Worm (Caenorhabditis elegans) whole organism, mixed stage, embryonic: ENCODE data around the gene F22B8.3.

Source experiments
- M03D4.4 ChIP-seq: sonication (generic microtip); optimal IDR thresholded peaks from 2 replicates; lab custom pipeline; 2017; ENCODE audit warnings: mild to moderate bottlenecking, missing genetic modification characterization, missing compliant biosample characterization
- bed-3 ChIP-seq: fragments of 200-800 bp; sonication (Bioruptor generic); optimal IDR thresholded peaks from 3 replicates; lab custom pipeline; 2018; ENCODE audit warnings: mild to moderate bottlenecking, missing genetic modification characterization, moderate library complexity, missing compliant biosample characterization
- ceh-39 ChIP-seq: fragments of 150-350 bp; optimal IDR thresholded peaks from 2 replicates; lab custom pipeline; 2014; ENCODE audit warnings: missing biosample characterization, missing genetic modification characterization
- ceh-43 ChIP-seq: fragments of 200-800 bp; sonication (Bioruptor generic); optimal IDR thresholded peaks from 2 replicates; lab custom pipeline; 2018; ENCODE audit warnings: mild to moderate bottlenecking, missing genetic modification characterization, moderate library complexity, missing compliant biosample characterization
- ceh-83 ChIP-seq: fragments of 200-800 bp; sonication (Bioruptor generic); optimal IDR thresholded peaks from 2 replicates; lab custom pipeline; 2018; ENCODE audit warnings: mild to moderate bottlenecking, missing genetic modification characterization, missing compliant biosample characterization
- cnd-1 ChIP-seq: fragments of 200-800 bp; sonication (Bioruptor generic); optimal IDR thresholded peaks from 2 replicates; lab custom pipeline; 2018; ENCODE audit warnings: mild to moderate bottlenecking, missing genetic modification characterization, missing compliant biosample characterization
- drap-1 ChIP-seq: fragments of 200-800 bp; sonication (Bioruptor generic); optimal IDR thresholded peaks from 3 replicates; lab custom pipeline; 2018; ENCODE audit warnings: mild to moderate bottlenecking, missing genetic modification characterization, missing compliant biosample characterization
- elt-1 ChIP-seq: sonication (generic microtip); optimal IDR thresholded peaks from 2 replicates; lab custom pipeline; 2017; ENCODE audit warnings: missing genetic modification characterization, mild to moderate bottlenecking, missing compliant biosample characterization, antibody characterized with exemption, moderate library complexity, borderline replicate concordance; ENCODE audit not compliant: insufficient read depth
- elt-3 ChIP-seq: fragments of 150-350 bp; optimal IDR thresholded peaks from 2 replicates; lab custom pipeline; 2014; ENCODE audit warnings: missing biosample characterization, missing genetic modification characterization
- flh-1 ChIP-seq: fragments of 200-800 bp; sonication (Bioruptor generic); optimal IDR thresholded peaks from 2 replicates; lab custom pipeline; 2018; ENCODE audit warnings: mild to moderate bottlenecking, missing genetic modification characterization, moderate library complexity, missing compliant biosample characterization
- hlh-1 ChIP-seq: fragments of 150-350 bp; optimal IDR thresholded peaks from 2 replicates; lab custom pipeline; 2014; ENCODE audit warnings: missing biosample characterization, missing genetic modification reagents, missing genetic modification characterization
- lin-13 ChIP-seq: fragments of 150-350 bp; optimal IDR thresholded peaks from 2 replicates; lab custom pipeline; 2014; ENCODE audit warnings: missing biosample characterization, missing genetic modification characterization
- lin-32 ChIP-seq: fragments of 200-800 bp; sonication (Bioruptor generic); optimal IDR thresholded peaks from 2 replicates; lab custom pipeline; 2018; ENCODE audit warnings: mild to moderate bottlenecking, missing genetic modification characterization, missing compliant biosample characterization
- lsy-2 ChIP-seq: fragments of 150-350 bp; optimal IDR thresholded peaks from 2 replicates; lab custom pipeline; 2014; ENCODE audit warnings: missing biosample characterization, missing genetic modification characterization
- mab-5 ChIP-seq: fragments of 150-350 bp; optimal IDR thresholded peaks from 2 replicates; lab custom pipeline; 2014; ENCODE audit warnings: missing biosample characterization, missing genetic modification characterization
- mep-1 ChIP-seq: fragments of 150-350 bp; optimal IDR thresholded peaks from 2 replicates; lab custom pipeline; 2017; ENCODE audit warnings: missing biosample characterization, missing genetic modification reagents, missing genetic modification characterization, inconsistent platforms
- mls-2 ChIP-seq: sonication (generic microtip); optimal IDR thresholded peaks from 2 replicates; lab custom pipeline; 2016; ENCODE audit warnings: mild to moderate bottlenecking, missing genetic modification characterization, moderate library complexity, missing compliant biosample characterization
- nhr-12 ChIP-seq: fragments of 150-350 bp; optimal IDR thresholded peaks from 2 replicates; lab custom pipeline; 2014; ENCODE audit warnings: missing biosample characterization, missing genetic modification characterization
- nhr-2 ChIP-seq: fragments of 150-350 bp; optimal IDR thresholded peaks from 2 replicates; lab custom pipeline; 2014; ENCODE audit warnings: missing biosample characterization, missing genetic modification characterization
- nhr-237 ChIP-seq: fragments of 150-350 bp; optimal IDR thresholded peaks from 2 replicates; lab custom pipeline; 2014; ENCODE audit warnings: missing biosample characterization, missing genetic modification characterization
- nhr-28 ChIP-seq: fragments of 150-350 bp; optimal IDR thresholded peaks from 2 replicates; lab custom pipeline; 2014; ENCODE audit warnings: missing biosample characterization, missing genetic modification characterization
- nhr-76 ChIP-seq: sonication (generic microtip); optimal IDR thresholded peaks from 2 replicates; lab custom pipeline; 2017; ENCODE audit warnings: missing biosample characterization, missing genetic modification characterization
- pha-4 ChIP-seq: fragments of 150-350 bp; optimal IDR thresholded peaks from 2 replicates; lab custom pipeline; 2018; ENCODE audit warnings: missing biosample characterization, missing genetic modification reagents, missing genetic modification characterization
- sem-2 ChIP-seq: fragments of 200-800 bp; sonication (Bioruptor generic); optimal IDR thresholded peaks from 2 replicates; lab custom pipeline; 2018; ENCODE audit warnings: mild to moderate bottlenecking, missing genetic modification characterization, missing compliant biosample characterization
- snpc-4 ChIP-seq: fragments of 150-350 bp; optimal IDR thresholded peaks from 2 replicates; lab custom pipeline; 2014; ENCODE audit warnings: missing biosample characterization, missing genetic modification characterization
- sptf-1 ChIP-seq: sonication (generic microtip); optimal IDR thresholded peaks from 2 replicates; lab custom pipeline; 2017; ENCODE audit warnings: mild to moderate bottlenecking, missing genetic modification characterization, moderate library complexity, missing compliant biosample characterization
- tbx-8 ChIP-seq: fragments of 200-800 bp; sonication (Bioruptor generic); optimal IDR thresholded peaks from 2 replicates; lab custom pipeline; 2018; ENCODE audit warnings: mild to moderate bottlenecking, missing genetic modification characterization, moderate library complexity, missing compliant biosample characterization
- unc-120 ChIP-seq: sonication (generic microtip); optimal IDR thresholded peaks from 2 replicates; lab custom pipeline; 2017; ENCODE audit warnings: missing genetic modification characterization, missing compliant biosample characterization; ENCODE audit not compliant: poor library complexity, severe bottlenecking
- unc-39 ChIP-seq: fragments of 150-350 bp; optimal IDR thresholded peaks from 2 replicates; lab custom pipeline; 2014; ENCODE audit warnings: missing biosample characterization, missing genetic modification characterization
- unc-62 ChIP-seq: fragments of 150-350 bp; optimal IDR thresholded peaks from 2 replicates; lab custom pipeline; 2014; ENCODE audit warnings: missing biosample characterization, missing genetic modification reagents, missing genetic modification characterization
- zip-8 ChIP-seq: fragments of 150-350 bp; optimal IDR thresholded peaks from 2 replicates; lab custom pipeline; 2014; ENCODE audit warnings: missing biosample characterization, missing genetic modification characterization
- ztf-11 ChIP-seq: fragments of 150-350 bp; optimal IDR thresholded peaks from 2 replicates; lab custom pipeline; 2014; ENCODE audit warnings: missing biosample characterization, missing genetic modification characterization

Gene F22B8.3

DNA sequence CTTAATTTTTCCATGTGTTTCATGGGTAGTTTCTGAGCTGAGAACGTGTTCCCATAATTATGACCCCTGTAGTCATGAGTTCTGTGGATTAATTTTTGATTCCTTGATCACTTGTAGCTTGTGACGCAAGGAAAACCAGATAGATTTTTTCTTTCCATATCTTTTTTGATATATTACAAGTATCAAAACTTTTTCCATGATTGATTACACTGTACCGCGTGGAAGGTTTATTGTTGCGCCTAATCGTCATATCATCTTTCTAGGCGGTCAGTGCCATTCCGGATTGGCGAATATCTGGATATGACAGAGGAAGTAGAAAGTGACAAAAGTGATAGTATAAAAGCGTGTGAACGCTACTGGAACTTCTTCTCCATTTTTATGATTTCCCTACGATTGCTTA, 44.2 kb upstream of the F22B8.3 start, which contains the start of gene ZK285.2:
TSS of gene ZK285.2 (plus strand) at position 301 of the 400 bp plus-strand sequence.
- TF ChIP-seq tbx-8 (no peak), M03D4.4 (tag; lab: Kevin White, UChicago) (no peak), mep-1 (no peak), hlh-1 (tag; lab: Kevin White, UChicago) (no peak), bed-3 (GFP tag; lab: Kevin White, UChicago) (no peak), nhr-76 (tag; lab: Kevin White, UChicago) (no peak), zip-8 (no peak), cnd-1 (no peak)

DNA sequence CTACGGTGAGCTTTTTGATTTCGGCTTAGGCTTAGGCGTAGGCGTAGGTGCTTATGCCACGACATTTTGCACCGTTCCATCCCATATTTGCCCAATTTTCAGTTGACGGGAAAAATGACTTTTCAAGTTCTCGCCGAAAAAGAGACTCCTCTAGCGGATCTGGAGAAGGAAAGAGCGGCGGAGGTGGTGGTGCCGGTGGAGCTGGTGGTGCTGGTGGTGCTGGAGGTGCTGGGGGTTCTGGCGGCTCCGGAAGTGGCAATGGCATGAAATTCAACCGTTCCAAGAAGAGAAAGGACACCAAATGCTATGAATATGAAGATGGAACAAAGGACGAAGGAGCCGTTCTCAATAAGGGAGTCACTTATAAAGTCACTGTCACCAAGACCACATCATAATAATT, 43.7 kb upstream of the F22B8.3 start:
- TF ChIP-seq hlh-1 (tag; lab: Kevin White, UChicago): no peak
- no peak for TF ChIP-seq nhr-28 (tag; lab: Kevin White, UChicago)
- TF ChIP-seq cnd-1: no peak
- no peak for TF ChIP-seq nhr-12 (tag; lab: Kevin White, UChicago)
- TF ChIP-seq unc-39: no peak
- no peak for TF ChIP-seq snpc-4 (tag; lab: Kevin White, UChicago)
- no peak for TF ChIP-seq sptf-1 (tag; lab: Kevin White, UChicago)
- TF ChIP-seq M03D4.4 (tag; lab: Kevin White, UChicago): no peak
- no peak for TF ChIP-seq unc-120 (tag; lab: Kevin White, UChicago)
- TF ChIP-seq nhr-76 (tag; lab: Kevin White, UChicago): no peak
- no peak for TF ChIP-seq lin-13 (tag; lab: Kevin White, UChicago)
- no peak for TF ChIP-seq drap-1
- no peak for TF ChIP-seq sem-2 (GFP tag; lab: Kevin White, UChicago)
- no peak for TF ChIP-seq nhr-237 (tag; lab: Kevin White, UChicago)
- no peak for TF ChIP-seq lsy-2 (tag; lab: Kevin White, UChicago)
- TF ChIP-seq tbx-8: no peak

DNA sequence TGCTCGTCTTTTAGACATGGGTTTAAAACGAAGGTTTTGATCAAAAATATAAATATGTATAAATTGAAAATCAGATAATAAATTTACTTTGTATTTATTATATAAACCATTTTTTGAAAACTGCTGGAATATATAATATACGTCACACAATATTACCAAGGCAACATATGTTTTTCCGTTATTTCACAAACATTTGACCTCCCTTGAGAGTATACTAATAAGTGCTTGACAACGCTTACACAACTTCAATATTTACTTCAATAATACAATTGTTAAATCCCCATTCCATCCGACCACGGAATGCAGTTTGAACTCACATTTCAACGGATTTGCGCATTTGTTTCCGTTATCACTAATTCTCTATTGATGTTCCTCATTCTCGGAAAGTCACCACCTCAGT, 43.3 kb upstream of the F22B8.3 start, which contains the start of gene str-198:
TSS of gene str-198 (plus strand) at position 301 of the 400 bp plus-strand sequence.
- TF ChIP-seq drap-1: no peak
- no peak for TF ChIP-seq M03D4.4 (tag; lab: Kevin White, UChicago)
- TF ChIP-seq sptf-1 (tag; lab: Kevin White, UChicago): no peak
- no peak for TF ChIP-seq nhr-12 (tag; lab: Kevin White, UChicago)
- TF ChIP-seq snpc-4 (tag; lab: Kevin White, UChicago): no peak
- no peak for TF ChIP-seq lsy-2 (tag; lab: Kevin White, UChicago)
- no peak for TF ChIP-seq ceh-39 (tag; lab: Kevin White, UChicago)
- no peak for TF ChIP-seq bed-3 (GFP tag; lab: Kevin White, UChicago)
- TF ChIP-seq unc-62 (GFP tag; lab: Kevin White, UChicago): no peak
- TF ChIP-seq ceh-43 (GFP tag; lab: Kevin White, UChicago): no peak
- TF ChIP-seq flh-1 (GFP tag; lab: Kevin White, UChicago): no peak
- no peak for TF ChIP-seq mls-2 (tag; lab: Kevin White, UChicago)
- no peak for TF ChIP-seq nhr-2
- TF ChIP-seq elt-1: no peak

DNA sequence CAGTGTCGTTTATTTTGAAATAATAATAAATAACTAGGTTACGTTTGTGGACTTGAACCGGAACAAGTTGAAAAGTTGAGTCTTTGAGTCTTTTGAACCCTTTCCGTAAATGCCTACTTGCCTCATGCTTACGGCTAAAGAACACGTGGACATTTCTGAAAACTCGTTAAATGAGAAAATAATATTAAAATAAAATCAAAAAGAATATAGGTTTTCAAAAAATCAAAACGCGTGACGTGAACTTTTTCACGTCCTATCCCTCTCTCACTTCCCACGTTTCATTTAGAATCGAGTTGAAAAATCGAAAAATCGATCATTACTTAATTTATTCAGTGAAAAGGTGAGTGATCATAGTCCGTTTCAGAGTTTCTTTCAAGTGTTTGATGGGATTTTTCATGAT, 41.6 kb upstream of the F22B8.3 start, which contains the start of gene best-12:
TSS of gene best-12 (plus strand) at position 301 of the 400 bp plus-strand sequence.
- TF ChIP-seq mls-2 (tag; lab: Kevin White, UChicago) (no peak), unc-62 (GFP tag; lab: Kevin White, UChicago) (no peak), flh-1 (GFP tag; lab: Kevin White, UChicago) (no peak), nhr-237 (tag; lab: Kevin White, UChicago) (no peak), bed-3 (GFP tag; lab: Kevin White, UChicago) (no peak), snpc-4 (tag; lab: Kevin White, UChicago) (no peak), nhr-12 (tag; lab: Kevin White, UChicago) (no peak), mab-5 (tag; lab: Kevin White, UChicago) (no peak), nhr-28 (tag; lab: Kevin White, UChicago) (no peak), mep-1 (no peak), sptf-1 (tag; lab: Kevin White, UChicago) (no peak), ceh-83 (GFP tag; lab: Kevin White, UChicago) (no peak), unc-39 (no peak), lin-32 (GFP tag; lab: Kevin White, UChicago) (no peak), elt-3 (tag; lab: Kevin White, UChicago) (no peak), zip-8 (no peak), lin-13 (tag; lab: Kevin White, UChicago) (no peak), tbx-8 (no peak)

DNA sequence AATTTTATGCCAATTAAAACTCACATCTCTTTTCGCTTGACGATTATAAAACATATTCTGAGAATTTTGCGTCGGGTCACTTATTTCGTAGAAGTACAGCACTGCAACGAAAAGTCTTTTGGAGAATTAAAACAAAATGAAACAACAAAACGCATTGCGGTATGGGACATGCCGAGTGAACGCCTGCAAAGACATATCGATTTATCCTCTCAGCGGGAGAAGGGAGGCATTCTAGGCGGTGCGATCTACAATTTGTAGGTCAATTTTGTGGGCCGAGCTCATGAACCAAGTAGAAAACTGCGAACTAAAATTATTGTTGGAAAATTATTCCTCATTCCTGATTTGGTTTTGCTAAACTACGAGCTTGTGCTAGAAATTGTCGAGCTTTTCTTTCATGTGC, 37.4 kb upstream of the F22B8.3 start, which contains the start of gene F14H3.3:
TSS of gene F14H3.3 (minus strand) at position 101 of the 400 bp plus-strand sequence.
- no peak for TF ChIP-seq nhr-12 (tag; lab: Kevin White, UChicago)
- no peak for TF ChIP-seq hlh-1 (tag; lab: Kevin White, UChicago)
- no peak for TF ChIP-seq lin-32 (GFP tag; lab: Kevin White, UChicago)
- TF ChIP-seq sptf-1 (tag; lab: Kevin White, UChicago): no peak
- TF ChIP-seq mls-2 (tag; lab: Kevin White, UChicago): no peak
- no peak for TF ChIP-seq nhr-237 (tag; lab: Kevin White, UChicago)
- TF ChIP-seq nhr-2: no peak
- no peak for TF ChIP-seq bed-3 (GFP tag; lab: Kevin White, UChicago)
- no peak for TF ChIP-seq nhr-76 (tag; lab: Kevin White, UChicago)
- no peak for TF ChIP-seq elt-3 (tag; lab: Kevin White, UChicago)
- no peak for TF ChIP-seq ceh-43 (GFP tag; lab: Kevin White, UChicago)
- TF ChIP-seq unc-62 (GFP tag; lab: Kevin White, UChicago): no peak
- no peak for TF ChIP-seq ztf-11 (tag; lab: Kevin White, UChicago)
- no peak for TF ChIP-seq sem-2 (GFP tag; lab: Kevin White, UChicago)
- TF ChIP-seq pha-4 (tag; lab: Kevin White, UChicago): no peak
- no peak for TF ChIP-seq tbx-8
- no peak for TF ChIP-seq unc-39
- no peak for TF ChIP-seq lin-13 (tag; lab: Kevin White, UChicago)
- TF ChIP-seq drap-1: no peak
